Worm (Caenorhabditis elegans) whole organism, L1 larva: ENCODE data around the gene Y43B11AR.1.

Experiments used
- C34B4.2 ChIP-seq: sonication (generic microtip); optimal IDR thresholded peaks from 2 replicates; lab custom pipeline; 2017; ENCODE audit warnings: mild to moderate bottlenecking, missing genetic modification characterization, missing compliant biosample characterization
- F16B12.6 ChIP-seq: fragments of 150-350 bp; optimal IDR thresholded peaks from 2 replicates; lab custom pipeline; 2014; ENCODE audit warnings: missing biosample characterization, missing genetic modification characterization
- Y116A8C.19 ChIP-seq: sonication (generic microtip); optimal IDR thresholded peaks from 2 replicates; lab custom pipeline; 2016; ENCODE audit warnings: missing compliant biosample characterization, missing genetic modification characterization, borderline replicate concordance
- ama-1 ChIP-seq: fragments of 150-350 bp; optimal IDR thresholded peaks from 2 replicates; lab custom pipeline; 2014
- blmp-1 ChIP-seq: fragments of 150-350 bp; optimal IDR thresholded peaks from 2 replicates; lab custom pipeline; 2014; ENCODE audit warnings: missing biosample characterization, missing genetic modification characterization
- ceh-8 ChIP-seq: fragments of 200-800 bp; sonication (Bioruptor generic); optimal IDR thresholded peaks from 2 replicates; lab custom pipeline; 2018; ENCODE audit warnings: mild to moderate bottlenecking, missing genetic modification characterization, moderate library complexity, missing compliant biosample characterization
- ceh-88 ChIP-seq: fragments of 200-800 bp; sonication (Bioruptor generic); IDR thresholded peaks from 2 replicates; pipeline ENCODE4 v1.3.6; 2022; ENCODE audit warnings: missing genetic modification characterization, missing compliant biosample characterization
- ceh-90 ChIP-seq: sonication (generic microtip); optimal IDR thresholded peaks from 2 replicates; lab custom pipeline; 2016; ENCODE audit warnings: missing genetic modification characterization, missing compliant biosample characterization
- ces-1 ChIP-seq: fragments of 150-350 bp; optimal IDR thresholded peaks from 2 replicates; lab custom pipeline; 2014; ENCODE audit warnings: missing biosample characterization, missing genetic modification reagents, missing genetic modification characterization
- dsc-1 ChIP-seq: sonication (generic microtip); optimal IDR thresholded peaks from 2 replicates; lab custom pipeline; 2016; ENCODE audit warnings: mild to moderate bottlenecking, missing genetic modification characterization, missing compliant biosample characterization
- efl-1 ChIP-seq, 4 experiments: fragments of 150-350 bp; optimal IDR thresholded peaks in 3 of 4; peaks in 1 of 4; 1 replicate in 1 of 4; 2 replicates in 3 of 4; lab custom pipeline; 2014; ENCODE audit warnings: missing biosample characterization in 2 of 4, missing genetic modification characterization in 2 of 4, missing genetic modification reagents in 2 of 4
- efl-3 ChIP-seq: fragments of 200-800 bp; sonication (Bioruptor generic); optimal IDR thresholded peaks from 2 replicates; lab custom pipeline; 2018; ENCODE audit warnings: mild to moderate bottlenecking, missing genetic modification characterization, missing compliant biosample characterization
- egl-13 ChIP-seq: sonication (generic microtip); optimal IDR thresholded peaks from 2 replicates; lab custom pipeline; 2016; ENCODE audit warnings: missing genotype, missing genetic modification reagents, missing genetic modification characterization, missing compliant biosample characterization
- egl-27 ChIP-seq, 2 experiments: fragments of 150-350 bp in 1 of 2; sonication (generic microtip); optimal IDR thresholded peaks; 3 replicates each; lab custom pipeline; 2017 to 2018; ENCODE audit warnings: missing biosample characterization in 2 of 2, missing genetic modification characterization in 2 of 2, missing genetic modification reagents in 2 of 2
- elt-2 ChIP-seq: sonication (generic microtip); optimal IDR thresholded peaks from 2 replicates; lab custom pipeline; 2016; ENCODE audit warnings: missing genetic modification characterization, mild to moderate bottlenecking, inconsistent platforms, missing compliant biosample characterization, missing genetic modification reagents
- ets-5 ChIP-seq: fragments of 200-800 bp; sonication (Bioruptor generic); IDR thresholded peaks from 2 replicates; pipeline ENCODE4 v1.3.6; 2022; ENCODE audit warnings: missing genetic modification characterization, missing compliant biosample characterization
- fkh-8 ChIP-seq: sonication (generic microtip); optimal IDR thresholded peaks from 2 replicates; lab custom pipeline; 2016; ENCODE audit warnings: mild to moderate bottlenecking, missing genetic modification characterization, missing compliant biosample characterization
- fos-1 ChIP-seq: fragments of 150-350 bp; optimal IDR thresholded peaks from 2 replicates; lab custom pipeline; 2014; ENCODE audit warnings: missing biosample characterization, missing genetic modification characterization
- irx-1 ChIP-seq: sonication (generic microtip); optimal IDR thresholded peaks from 2 replicates; lab custom pipeline; 2016; ENCODE audit warnings: missing genetic modification characterization, missing compliant biosample characterization
- jun-1 ChIP-seq: fragments of 150-350 bp; optimal IDR thresholded peaks from 2 replicates; lab custom pipeline; 2014; ENCODE audit warnings: missing biosample characterization, missing genetic modification reagents, missing genetic modification characterization
- lin-13 ChIP-seq: fragments of 150-350 bp; optimal IDR thresholded peaks from 2 replicates; lab custom pipeline; 2014; ENCODE audit warnings: missing biosample characterization, missing genetic modification reagents, missing genetic modification characterization
- lin-14 ChIP-seq: fragments of 200-800 bp; sonication (Bioruptor generic); optimal IDR thresholded peaks from 2 replicates; lab custom pipeline; 2018; ENCODE audit warnings: mild to moderate bottlenecking, missing genetic modification characterization, moderate library complexity, missing compliant biosample characterization
- lin-35 ChIP-seq, 2 experiments: fragments of 150-350 bp; optimal IDR thresholded peaks; 2 replicates each; lab custom pipeline; 2014; ENCODE audit warnings: missing biosample characterization in 2 of 2, missing genetic modification characterization in 2 of 2, missing genetic modification reagents in 2 of 2
- lin-39 ChIP-seq: fragments of 150-350 bp; optimal IDR thresholded peaks from 2 replicates; lab custom pipeline; 2014; ENCODE audit warnings: missing biosample characterization, missing genetic modification reagents, missing genetic modification characterization
- lsy-2 ChIP-seq, 2 experiments: fragments of 150-350 bp; optimal IDR thresholded peaks; 2 replicates each; lab custom pipeline; 2014; ENCODE audit warnings: missing biosample characterization in 2 of 2, missing genetic modification characterization in 2 of 2
- mab-9 ChIP-seq: fragments of 200-800 bp; sonication (Bioruptor generic); IDR thresholded peaks from 2 replicates; pipeline ENCODE4 v1.3.6; 2022; ENCODE audit warnings: missing genetic modification reagents, missing genetic modification characterization, missing compliant biosample characterization
- mep-1 ChIP-seq: fragments of 150-350 bp; optimal IDR thresholded peaks from 2 replicates; lab custom pipeline; 2014; ENCODE audit warnings: missing biosample characterization, missing genetic modification characterization
- nhr-19 ChIP-seq: fragments of 200-800 bp; sonication (Bioruptor generic); conservative IDR thresholded peaks from 2 replicates; pipeline ENCODE4 v1.3.6; 2022; ENCODE audit warnings: missing genetic modification characterization, missing compliant biosample characterization
- nhr-20 ChIP-seq: sonication (generic microtip); optimal IDR thresholded peaks from 2 replicates; lab custom pipeline; 2016; ENCODE audit warnings: mild to moderate bottlenecking, missing genetic modification characterization, missing compliant biosample characterization
- nhr-237 ChIP-seq: fragments of 150-350 bp; optimal IDR thresholded peaks from 2 replicates; lab custom pipeline; 2014; ENCODE audit warnings: missing biosample characterization, missing genetic modification characterization
- nhr-77 ChIP-seq: fragments of 150-350 bp; optimal IDR thresholded peaks from 2 replicates; lab custom pipeline; 2014; ENCODE audit warnings: missing biosample characterization, missing genetic modification characterization
- nhr-84 ChIP-seq: sonication (generic microtip); optimal IDR thresholded peaks from 2 replicates; lab custom pipeline; 2017; ENCODE audit warnings: missing biosample characterization, missing genetic modification characterization
- nhr-90 ChIP-seq: sonication (generic microtip); optimal IDR thresholded peaks from 2 replicates; lab custom pipeline; 2016; ENCODE audit warnings: mild to moderate bottlenecking, missing genetic modification characterization, missing compliant biosample characterization; ENCODE audit not compliant: poor library complexity
- pag-3 ChIP-seq: sonication (generic microtip); optimal IDR thresholded peaks from 2 replicates; lab custom pipeline; 2017; ENCODE audit warnings: missing genetic modification characterization, mild to moderate bottlenecking, missing compliant biosample characterization, antibody characterized with exemption, borderline replicate concordance; ENCODE audit not compliant: insufficient read depth
- skn-1 ChIP-seq: fragments of 150-350 bp; optimal IDR thresholded peaks from 2 replicates; lab custom pipeline; 2014; ENCODE audit warnings: missing biosample characterization, missing genetic modification characterization
- sptf-1 ChIP-seq: fragments of 150-350 bp; optimal IDR thresholded peaks from 2 replicates; lab custom pipeline; 2014; ENCODE audit warnings: missing biosample characterization, missing genetic modification characterization
- sup-37 ChIP-seq: fragments of 200-800 bp; sonication (Bioruptor generic); optimal IDR thresholded peaks from 2 replicates; lab custom pipeline; 2018; ENCODE audit warnings: mild to moderate bottlenecking, missing genetic modification characterization, missing compliant biosample characterization
- tbx-2 ChIP-seq: sonication (generic microtip); optimal IDR thresholded peaks from 2 replicates; lab custom pipeline; 2016; ENCODE audit warnings: missing genetic modification characterization, missing compliant biosample characterization
- unc-130 ChIP-seq: fragments of 150-350 bp; optimal IDR thresholded peaks from 2 replicates; lab custom pipeline; 2017; ENCODE audit warnings: missing biosample characterization, missing genetic modification characterization, inconsistent platforms
- unc-62 ChIP-seq: fragments of 150-350 bp; optimal IDR thresholded peaks from 2 replicates; lab custom pipeline; 2014; ENCODE audit warnings: missing biosample characterization, missing genetic modification reagents, missing genetic modification characterization
- unc-86 ChIP-seq: sonication (generic microtip); optimal IDR thresholded peaks from 2 replicates; lab custom pipeline; 2016; ENCODE audit warnings: missing genetic modification characterization, missing compliant biosample characterization
- unc-98 ChIP-seq: fragments of 200-800 bp; sonication (Bioruptor generic); IDR thresholded peaks from 2 replicates; pipeline ENCODE4 v1.3.6; 2022; ENCODE audit warnings: missing genetic modification characterization, missing compliant biosample characterization
- xbp-1 ChIP-seq: sonication (generic microtip); optimal IDR thresholded peaks from 2 replicates; lab custom pipeline; 2016; ENCODE audit warnings: missing genetic modification characterization, missing compliant biosample characterization
- zip-4 ChIP-seq: fragments of 200-800 bp; sonication (Bioruptor generic); optimal IDR thresholded peaks from 2 replicates; lab custom pipeline; 2018; ENCODE audit warnings: mild to moderate bottlenecking, missing genetic modification characterization, moderate library complexity, missing compliant biosample characterization
- ztf-4 ChIP-seq: fragments of 150-350 bp; optimal IDR thresholded peaks from 2 replicates; lab custom pipeline; 2014; ENCODE audit warnings: missing biosample characterization, missing genetic modification characterization

Gene Y43B11AR.1

ce11 chrIV:7084632-7085160, 3.4 kb downstream of the Y43B11AR.1 start, which contains the start of gene rps-4 (continued):
- TF ChIP-seq mep-1 (tag; lab: Kevin White, UChicago) (peak; percentile 96), efl-1 (optimal IDR thresholded peaks at IDR 0.05; lab: Kevin White, UChicago) (peak; percentile 88 to 91), efl-1 (GFP tag; optimal IDR thresholded peaks at IDR 0.05 in 1 of 2; lab: Kevin White, UChicago) (peak; percentile 83 to 97), unc-86 (peak; percentile 83), unc-62 (GFP tag; lab: Kevin White, UChicago) (no peak), nhr-20 (tag; lab: Kevin White, UChicago) (peak; percentile 93), elt-2 (tag; lab: Kevin White, UChicago) (peak; percentile 75), fos-1 (peak; percentile 61)

DNA sequence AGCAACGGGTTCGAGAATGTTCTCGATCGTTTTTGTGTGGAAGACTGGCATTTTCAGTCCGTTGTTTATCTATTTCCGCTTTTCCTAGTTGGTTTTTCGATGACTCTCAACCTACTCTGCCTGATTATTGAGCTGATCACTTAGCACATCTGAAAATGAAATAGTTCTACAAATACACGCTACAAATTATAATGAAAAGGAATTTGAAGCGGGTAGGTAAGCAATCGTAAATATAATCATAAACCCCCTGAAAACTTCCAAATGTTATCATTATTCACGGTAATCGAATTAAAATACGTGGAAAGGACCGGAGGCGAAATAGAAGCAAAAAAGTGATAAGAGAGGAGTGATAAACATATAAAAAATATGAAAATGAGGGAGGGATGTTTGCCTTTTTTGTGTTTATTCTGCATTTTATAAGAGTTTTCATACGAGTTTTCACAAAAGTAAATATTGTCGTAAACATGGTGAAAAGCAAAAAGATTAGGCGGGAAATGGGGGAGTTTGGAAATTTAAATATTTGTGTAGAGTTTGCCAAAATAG, 13.0 kb downstream of the Y43B11AR.1 start, which contains the start of gene deb-1:
deb-1 (minus strand) TSS at position 51 of the 543 bp plus-strand sequence.
- TF ChIP-seq lin-39 (tag; lab: Kevin White, UChicago), result no peak
- TF ChIP-seq elt-2 (tag; lab: Kevin White, UChicago), result peak; percentile 43
- no peak for TF ChIP-seq efl-1 (optimal IDR thresholded peaks at IDR 0.05; lab: Kevin White, UChicago)
- TF ChIP-seq efl-1 (GFP tag; optimal IDR thresholded peaks at IDR 0.05 in 1 of 2; lab: Kevin White, UChicago), result peak in 1 of 2 experiments; percentile 42
- TF ChIP-seq, all 84 proteins: peak for 2

- no peak for TF ChIP-seq ces-1 (GFP tag; lab: Kevin White, UChicago)
- TF ChIP-seq sptf-1, result no peak
- no peak for TF ChIP-seq sup-37 (GFP tag; lab: Kevin White, UChicago)
- TF ChIP-seq zip-4 (GFP tag; lab: Kevin White, UChicago), result no peak
- TF ChIP-seq unc-86, result no peak
- TF ChIP-seq xbp-1, result no peak
- TF ChIP-seq tbx-2 (tag; lab: Kevin White, UChicago), result no peak
- no peak for TF ChIP-seq ztf-4 (tag; lab: Kevin White, UChicago)
- TF ChIP-seq dsc-1 (tag; lab: Kevin White, UChicago), result peak; percentile 33
- TF ChIP-seq C34B4.2 (tag; lab: Kevin White, UChicago), result no peak
- no peak for TF ChIP-seq lin-35 (GFP tag; optimal IDR thresholded peaks at IDR 0.05; lab: Kevin White, UChicago)
- peak; percentile 17 for TF ChIP-seq unc-130
- no peak for TF ChIP-seq ets-5 (GFP tag; lab: Robert Waterston, UW)
- no peak for TF ChIP-seq nhr-90 (tag; lab: Kevin White, UChicago)
- no peak for TF ChIP-seq mab-9 (GFP tag; lab: Robert Waterston, UW)
- TF ChIP-seq lin-13 (GFP tag; lab: Kevin White, UChicago), result peak; percentile 5
- TF ChIP-seq F16B12.6, result no peak
- TF ChIP-seq efl-1 (optimal IDR thresholded peaks at IDR 0.05; lab: Kevin White, UChicago), result no peak
- no peak for TF ChIP-seq efl-1 (GFP tag; optimal IDR thresholded peaks at IDR 0.05 in 1 of 2; lab: Kevin White, UChicago)
- peak; percentile 85 for TF ChIP-seq blmp-1 (tag; lab: Kevin White, UChicago)
- TF ChIP-seq pag-3 (tag; lab: Kevin White, UChicago), result no peak
- peak; percentile 72 for TF ChIP-seq mep-1 (tag; lab: Kevin White, UChicago)
- TF ChIP-seq unc-98 (GFP tag; lab: Robert Waterston, UW), result no peak
- TF ChIP-seq irx-1 (tag; lab: Kevin White, UChicago), result no peak
- TF ChIP-seq egl-13 (tag; lab: Kevin White, UChicago), result no peak
- TF ChIP-seq Y116A8C.19 (tag; lab: Kevin White, UChicago), result no peak
- TF ChIP-seq ceh-90 (tag; lab: Kevin White, UChicago), result no peak
- no peak for TF ChIP-seq ceh-88 (GFP tag; lab: Robert Waterston, UW)
- TF ChIP-seq ceh-8, result no peak
- TF ChIP-seq jun-1, result no peak
- no peak for TF ChIP-seq nhr-77 (tag; lab: Kevin White, UChicago)
- no peak for TF ChIP-seq fos-1
- TF ChIP-seq unc-62 (GFP tag; lab: Kevin White, UChicago), result no peak
- no peak for TF ChIP-seq nhr-237 (tag; lab: Kevin White, UChicago)
- TF ChIP-seq lin-14 (GFP tag; lab: Kevin White, UChicago), result peak; percentile 83
- peak; percentile 6; the same call in 1 of the 2 replicates for TF ChIP-seq nhr-19 (GFP tag; lab: Robert Waterston, UW)
- TF ChIP-seq skn-1 (tag; lab: Kevin White, UChicago), result no peak
- TF ChIP-seq egl-27 (tag; optimal IDR thresholded peaks at IDR 0.05; lab: Kevin White, UChicago), result no peak
- peak in 1 of 2 experiments; percentile 25 for TF ChIP-seq lsy-2 (tag; optimal IDR thresholded peaks at IDR 0.05; lab: Kevin White, UChicago)
- no peak for TF ChIP-seq ama-1 (lab: Kevin White, UChicago)
- TF ChIP-seq efl-3, result no peak
- no peak for TF ChIP-seq fkh-8 (tag; lab: Kevin White, UChicago)
- TF ChIP-seq nhr-84, result no peak
Observed at ce11 chrIV:7095396-7095964, 14.2 kb downstream of the Y43B11AR.1 start.
